Fruit fly (Drosophila melanogaster) whole organism, embryonic: ENCODE measurements around the gene CG3566.

Experiments used
- Aef1 ChIP-seq: fragments of 200-800 bp; sonication (Bioruptor generic); IDR thresholded peaks from 3 replicates; pipeline ENCODE4 v1.3.6; 2022; ENCODE audit warnings: missing biosample characterization, missing genetic modification characterization
- CG10431 ChIP-seq: fragments of 200-800 bp; sonication (Bioruptor generic); optimal IDR thresholded peaks from 3 replicates; lab custom pipeline; 2018; ENCODE audit warnings: missing biosample characterization, mild to moderate bottlenecking, missing genetic modification characterization
- CG10543 ChIP-seq: fragments of 200-800 bp; sonication (Bioruptor generic); optimal IDR thresholded peaks from 3 replicates; lab custom pipeline; 2017; ENCODE audit warnings: missing biosample characterization, mild to moderate bottlenecking, missing genetic modification characterization, moderate library complexity
- CG10959 ChIP-seq: fragments of 200-800 bp; sonication (Bioruptor generic); IDR thresholded peaks from 2 replicates; pipeline ENCODE4 v1.3.6; 2022; ENCODE audit warnings: missing biosample characterization, missing genetic modification characterization
- CG11085 ChIP-seq: fragments of 200-800 bp; sonication (Bioruptor generic); IDR thresholded peaks from 2 replicates; pipeline ENCODE4 v1.3.6; 2022; ENCODE audit warnings: missing biosample characterization, missing genetic modification characterization
- CG12155 ChIP-seq: fragments of 200-800 bp; sonication (Bioruptor generic); optimal IDR thresholded peaks from 3 replicates; lab custom pipeline; 2016; ENCODE audit warnings: missing biosample characterization, missing genetic modification characterization
- CG12236 ChIP-seq: fragments of 200-800 bp; sonication (Bioruptor generic); optimal IDR thresholded peaks from 2 replicates; lab custom pipeline; 2016; ENCODE audit warnings: missing biosample characterization, missing genetic modification characterization
- CG12942 ChIP-seq: fragments of 200-800 bp; sonication (Bioruptor generic); optimal IDR thresholded peaks from 3 replicates; lab custom pipeline; 2016; ENCODE audit warnings: missing biosample characterization, missing genetic modification characterization
- CG14667 ChIP-seq: fragments of 200-800 bp; sonication (Bioruptor generic); IDR thresholded peaks from 2 replicates; pipeline ENCODE4 v1.3.6; 2022; ENCODE audit warnings: missing biosample characterization, missing genetic modification characterization
- CG15514 ChIP-seq: fragments of 200-800 bp; sonication (Bioruptor generic); optimal IDR thresholded peaks from 3 replicates; lab custom pipeline; 2017; ENCODE audit warnings: missing biosample characterization, missing genetic modification characterization, mild to moderate bottlenecking, moderate library complexity, missing genetic modification reagents
- CG17328 ChIP-seq: fragments of 200-800 bp; sonication (Bioruptor generic); IDR thresholded peaks from 2 replicates; pipeline ENCODE4 v1.3.6; 2022; ENCODE audit warnings: missing biosample characterization, missing genetic modification characterization
- CG31388 ChIP-seq: fragments of 200-800 bp; sonication (Bioruptor generic); optimal IDR thresholded peaks from 2 replicates; lab custom pipeline; 2016; ENCODE audit warnings: missing biosample characterization, missing genetic modification characterization
- CG32767 ChIP-seq: fragments of 200-800 bp; sonication (Bioruptor generic); IDR thresholded peaks from 2 replicates; pipeline ENCODE4 v1.3.6; 2022; ENCODE audit warnings: missing biosample characterization, missing genetic modification characterization
- CG34224 ChIP-seq: fragments of 200-800 bp; sonication (Bioruptor generic); IDR thresholded peaks from 3 replicates; pipeline ENCODE4 v1.3.6; 2022; ENCODE audit warnings: missing biosample characterization, missing genetic modification characterization; ENCODE audit not compliant: partially characterized antibody
- CG4854 ChIP-seq: fragments of 200-800 bp; sonication (Bioruptor generic); optimal IDR thresholded peaks from 2 replicates; lab custom pipeline; 2016; ENCODE audit warnings: missing biosample characterization, missing genetic modification characterization, inconsistent platforms
- CG6272 ChIP-seq: fragments of 200-800 bp; sonication (Bioruptor generic); IDR thresholded peaks from 2 replicates; pipeline ENCODE4 v1.3.6; 2022; ENCODE audit warnings: missing biosample characterization, missing genetic modification characterization
- CG7786 ChIP-seq: fragments of 200-800 bp; sonication (Bioruptor generic); optimal IDR thresholded peaks from 2 replicates; lab custom pipeline; 2016; ENCODE audit warnings: missing biosample characterization, missing genetic modification characterization
- Dfd ChIP-seq, 2 experiments: fragments of >200 bp; optimal IDR thresholded peaks; 2 replicates each; lab custom pipeline; 2017; ENCODE audit warnings: missing biosample characterization in 2 of 2, missing genetic modification characterization in 2 of 2
- GATAe ChIP-seq: fragments of 200-800 bp; sonication (Bioruptor generic); conservative IDR thresholded peaks from 2 replicates; pipeline ENCODE4 v1.3.6; 2022; ENCODE audit warnings: missing biosample characterization, missing genetic modification characterization
- MTF-1 ChIP-seq: fragments of 200-800 bp; sonication (Bioruptor generic); optimal IDR thresholded peaks from 2 replicates; lab custom pipeline; 2018; ENCODE audit warnings: missing biosample characterization, mild to moderate bottlenecking, missing genetic modification characterization, borderline replicate concordance
- Med ChIP-seq: fragments of 200-800 bp; sonication (Bioruptor generic); peaks from one replicate; lab custom pipeline; 2016; ENCODE audit warnings: missing biosample characterization, missing genetic modification characterization, mild to moderate bottlenecking, inconsistent platforms, moderate library complexity
- Nf-YC ChIP-seq: fragments of 200-800 bp; optimal IDR thresholded peaks from 3 replicates; lab custom pipeline; 2019; ENCODE audit warnings: missing biosample characterization, mild to moderate bottlenecking, missing genetic modification characterization, moderate library complexity
- NfI ChIP-seq: fragments of 200-800 bp; sonication (Bioruptor generic); optimal IDR thresholded peaks from 3 replicates; lab custom pipeline; 2018; ENCODE audit warnings: missing biosample characterization, mild to moderate bottlenecking, missing genetic modification characterization, moderate library complexity
- Oaz ChIP-seq: fragments of 200-800 bp; sonication (Bioruptor generic); IDR thresholded peaks from 2 replicates; pipeline ENCODE4 v1.3.6; 2022; ENCODE audit warnings: missing biosample characterization, missing genetic modification characterization
- PHDP ChIP-seq: fragments of 200-800 bp; sonication (Bioruptor generic); optimal IDR thresholded peaks from 3 replicates; lab custom pipeline; 2018; ENCODE audit warnings: missing biosample characterization, mild to moderate bottlenecking, missing genetic modification characterization, moderate library complexity
- Sox102F ChIP-seq: fragments of 200-800 bp; sonication (Bioruptor generic); optimal IDR thresholded peaks from 2 replicates; lab custom pipeline; 2018; ENCODE audit warnings: missing biosample characterization, mild to moderate bottlenecking, missing genetic modification characterization, moderate library complexity
- Stat92E ChIP-seq, 3 experiments: fragments of >200 bp in 2 of 3; fragments of 200-800 bp in 1 of 3; sonication (Bioruptor generic) in 1 of 3; optimal IDR thresholded peaks; 2 replicates each; lab custom pipeline; 2017 to 2019; ENCODE audit warnings: missing biosample characterization in 3 of 3, missing genetic modification characterization in 3 of 3, mild to moderate bottlenecking in 1 of 3, moderate library complexity in 1 of 3
- Tbp ChIP-seq: fragments of >200 bp; optimal IDR thresholded peaks from 2 replicates; lab custom pipeline; 2018; ENCODE audit warnings: missing biosample characterization, missing genetic modification characterization
- Xbp1 ChIP-seq: fragments of 200-800 bp; sonication (Bioruptor generic); optimal IDR thresholded peaks from 3 replicates; lab custom pipeline; 2016; ENCODE audit warnings: missing biosample characterization, mild to moderate bottlenecking, missing genetic modification characterization
- cwo ChIP-seq: fragments of 200-800 bp; sonication (Bioruptor generic); optimal IDR thresholded peaks from 3 replicates; lab custom pipeline; 2017; ENCODE audit warnings: missing biosample characterization, missing genetic modification characterization, mild to moderate bottlenecking, moderate library complexity, missing genetic modification reagents
- exex ChIP-seq: fragments of 200-800 bp; sonication (Bioruptor generic); optimal IDR thresholded peaks from 4 replicates; lab custom pipeline; 2018; ENCODE audit warnings: missing biosample characterization, mild to moderate bottlenecking, missing genetic modification characterization, moderate library complexity
- h ChIP-seq: fragments of >200 bp; optimal IDR thresholded peaks from 2 replicates; lab custom pipeline; 2017
- jing ChIP-seq: fragments of 200-800 bp; sonication (Bioruptor generic); optimal IDR thresholded peaks from 2 replicates; lab custom pipeline; 2018; ENCODE audit warnings: missing biosample characterization, mild to moderate bottlenecking, missing genetic modification characterization
- knrl ChIP-seq: fragments of 200-800 bp; sonication (Bioruptor generic); IDR thresholded peaks from 3 replicates; pipeline ENCODE4 v1.3.6; 2022; ENCODE audit warnings: missing biosample characterization, missing genetic modification characterization; ENCODE audit not compliant: partially characterized antibody
- lola ChIP-seq, 3 experiments: fragments of >200 bp in 2 of 3; fragments of 200-800 bp in 1 of 3; sonication (Bioruptor generic) in 1 of 3; optimal IDR thresholded peaks; 2 replicates each; lab custom pipeline; 2017 to 2019; ENCODE audit warnings: missing biosample characterization in 3 of 3, missing genetic modification characterization in 3 of 3, mild to moderate bottlenecking in 1 of 3, moderate library complexity in 1 of 3
- nerfin-2 ChIP-seq: fragments of 200-800 bp; sonication (Bioruptor generic); IDR thresholded peaks from 2 replicates; pipeline ENCODE4 v1.3.6; 2022; ENCODE audit warnings: missing biosample characterization, missing genetic modification characterization; ENCODE audit not compliant: partially characterized antibody
- nmo ChIP-seq: fragments of 200-800 bp; sonication (Bioruptor generic); optimal IDR thresholded peaks from 2 replicates; lab custom pipeline; 2018; ENCODE audit warnings: missing biosample characterization, mild to moderate bottlenecking, missing genetic modification characterization, moderate library complexity
- nom ChIP-seq: fragments of 200-800 bp; sonication (Bioruptor generic); optimal IDR thresholded peaks from 2 replicates; lab custom pipeline; 2017; ENCODE audit warnings: missing biosample characterization, missing genetic modification characterization, mild to moderate bottlenecking, moderate library complexity, missing genetic modification reagents
- oc ChIP-seq: fragments of 200-800 bp; sonication (Bioruptor generic); optimal IDR thresholded peaks from 2 replicates; lab custom pipeline; 2018; ENCODE audit warnings: missing biosample characterization, mild to moderate bottlenecking, missing genetic modification characterization, moderate library complexity
- pan ChIP-seq, 4 experiments: fragments of >200 bp in 3 of 4; fragments of 200-800 bp in 1 of 4; sonication (Bioruptor generic) in 1 of 4; optimal IDR thresholded peaks in 3 of 4; IDR thresholded peaks in 1 of 4; 2 replicates each; pipeline versions ENCODE4 v1.3.6 to Lab custom; 2017 to 2022; ENCODE audit warnings: missing biosample characterization in 2 of 4, missing genetic modification characterization in 2 of 4, mixed read lengths in 1 of 4
- pfk ChIP-seq: fragments of 200-800 bp; sonication (Bioruptor generic); optimal IDR thresholded peaks from 2 replicates; lab custom pipeline; 2018; ENCODE audit warnings: missing biosample characterization, mild to moderate bottlenecking, missing genetic modification characterization, moderate library complexity
- psq ChIP-seq: fragments of 200-800 bp; sonication (Bioruptor generic); optimal IDR thresholded peaks from 2 replicates; lab custom pipeline; 2017; ENCODE audit warnings: missing biosample characterization, missing genetic modification characterization
- sima ChIP-seq: fragments of 200-800 bp; sonication (Bioruptor generic); optimal IDR thresholded peaks from 2 replicates; lab custom pipeline; 2016; ENCODE audit warnings: missing biosample characterization, missing genetic modification characterization
- slou ChIP-seq: fragments of 200-800 bp; sonication (Bioruptor generic); optimal IDR thresholded peaks from 3 replicates; lab custom pipeline; 2016; ENCODE audit warnings: missing biosample characterization, missing genetic modification characterization
- sug ChIP-seq: fragments of 200-800 bp; optimal IDR thresholded peaks from 2 replicates; lab custom pipeline; 2019; ENCODE audit warnings: missing biosample characterization, mild to moderate bottlenecking, missing genetic modification characterization, moderate library complexity
- tll ChIP-seq, 2 experiments: fragments of 200-800 bp in 1 of 2; fragments of >200 bp in 1 of 2; sonication (Bioruptor generic) in 1 of 2; optimal IDR thresholded peaks; 2 replicates each; lab custom pipeline; 2017 to 2019; ENCODE audit warnings: missing biosample characterization in 2 of 2, missing genetic modification characterization in 2 of 2, mild to moderate bottlenecking in 1 of 2, moderate library complexity in 1 of 2
- unc-4 ChIP-seq: fragments of 200-800 bp; sonication (Bioruptor generic); IDR thresholded peaks from 2 replicates; pipeline ENCODE4 v1.3.6; 2022; ENCODE audit warnings: missing biosample characterization, missing genetic modification characterization; ENCODE audit not compliant: partially characterized antibody

The CG3566 gene

dm6 chrX:6316858-6317474 lies 40.4 kb upstream of the CG3566 start (continued):
- peak; percentile 48 for TF ChIP-seq NfI (GFP tag; lab: Kevin White, UChicago)
- TF ChIP-seq CG12236 (GFP tag; lab: Kevin White, UChicago): no peak
- TF ChIP-seq sima (GFP tag; lab: Kevin White, UChicago): no peak
- TF ChIP-seq Stat92E (GFP tag; optimal IDR thresholded peaks at IDR 0.05; lab: Kevin White, UChicago): no peak
- no peak for TF ChIP-seq CG6272 (GFP tag; lab: Robert Waterston, UW)
- peak; percentile 55 for TF ChIP-seq CG15514
- no peak for TF ChIP-seq lola (GFP tag; optimal IDR thresholded peaks at IDR 0.05; lab: Kevin White, UChicago)
- TF ChIP-seq sug (tag; lab: Kevin White, UChicago): no peak
- peak; percentile 1 for TF ChIP-seq slou
- TF ChIP-seq knrl (GFP tag; lab: Robert Waterston, UW): no peak
- peak; percentile 27 for TF ChIP-seq CG14667 (GFP tag; lab: Robert Waterston, UW)
- no peak for TF ChIP-seq nom (GFP tag; lab: Kevin White, UChicago)
- peak; percentile 50 for TF ChIP-seq Sox102F (GFP tag; lab: Kevin White, UChicago)
- no peak for TF ChIP-seq pfk (GFP tag; lab: Kevin White, UChicago)
- peak; percentile 35 for TF ChIP-seq CG7786 (GFP tag; lab: Kevin White, UChicago)
- no peak for TF ChIP-seq Tbp (GFP tag; lab: Kevin White, UChicago)
- peak; percentile 67 for TF ChIP-seq PHDP (tag; lab: Kevin White, UChicago)
- no peak for TF ChIP-seq CG10431 (GFP tag; lab: Kevin White, UChicago)
- peak; percentile 50; the same call in 1 of the 2 replicates for TF ChIP-seq CG11085 (GFP tag; lab: Robert Waterston, UW)
- TF ChIP-seq Nf-YC (tag; lab: Kevin White, UChicago): peak; percentile 39
- no peak for TF ChIP-seq CG10959
- TF ChIP-seq cwo (GFP tag; lab: Kevin White, UChicago): peak; percentile 73
- TF ChIP-seq tll (GFP tag; optimal IDR thresholded peaks at IDR 0.05; lab: Kevin White, UChicago): no peak
- no peak for TF ChIP-seq CG12942 (GFP tag; lab: Kevin White, UChicago)
- TF ChIP-seq psq: no peak
- no peak for TF ChIP-seq nerfin-2
- TF ChIP-seq CG17328 (GFP tag; lab: Robert Waterston, UW): peak; percentile 68
- no peak for TF ChIP-seq Dfd (GFP tag; optimal IDR thresholded peaks at IDR 0.05; lab: Kevin White, UChicago)
- TF ChIP-seq exex (tag; lab: Kevin White, UChicago): peak; percentile 18
- peak; percentile 43 for TF ChIP-seq nmo (GFP tag; lab: Kevin White, UChicago)
- TF ChIP-seq Xbp1 (GFP tag; lab: Kevin White, UChicago): peak; percentile 38
- TF ChIP-seq Med (GFP tag; lab: Kevin White, UChicago): peak; percentile 90
- peak; percentile 62 for TF ChIP-seq Aef1 (GFP tag; lab: Robert Waterston, UW)
- no peak for TF ChIP-seq CG12155
- peak; percentile 25; the same call in 1 of the 2 replicates for TF ChIP-seq CG32767 (GFP tag; lab: Robert Waterston, UW)
- TF ChIP-seq CG4854: no peak
- TF ChIP-seq h (lab: Kevin White, UChicago): no peak
- TF ChIP-seq unc-4 (GFP tag; lab: Robert Waterston, UW): no peak
- no peak for TF ChIP-seq MTF-1 (GFP tag; lab: Kevin White, UChicago)
- no peak for TF ChIP-seq CG31388 (GFP tag; lab: Kevin White, UChicago)
- TF ChIP-seq CG34224 (GFP tag; lab: Robert Waterston, UW): no peak
- TF ChIP-seq CG10543 (GFP tag; lab: Kevin White, UChicago): peak; percentile 66
- no peak for TF ChIP-seq jing (GFP tag; lab: Kevin White, UChicago)
- no peak; the same call in 1 of the 2 replicates for TF ChIP-seq GATAe (GFP tag; lab: Robert Waterston, UW)
- TF ChIP-seq pan (optimal IDR thresholded peaks at IDR 0.05; lab: Kevin White, UChicago): no peak
- peak in 1 of 2 experiments; percentile 81 for TF ChIP-seq pan (GFP tag; optimal IDR thresholded peaks at IDR 0.05 in 1 of 2, IDR thresholded peaks at IDR 0.05 in 1 of 2)
- TF ChIP-seq oc: no peak
- TF ChIP-seq Oaz: peak; percentile 58; the same call in 1 of the 2 replicates
